Fruit fly (Drosophila melanogaster): Measurements from ENCODE around the gene Cad87A.

The Cad87A gene

DNA sequence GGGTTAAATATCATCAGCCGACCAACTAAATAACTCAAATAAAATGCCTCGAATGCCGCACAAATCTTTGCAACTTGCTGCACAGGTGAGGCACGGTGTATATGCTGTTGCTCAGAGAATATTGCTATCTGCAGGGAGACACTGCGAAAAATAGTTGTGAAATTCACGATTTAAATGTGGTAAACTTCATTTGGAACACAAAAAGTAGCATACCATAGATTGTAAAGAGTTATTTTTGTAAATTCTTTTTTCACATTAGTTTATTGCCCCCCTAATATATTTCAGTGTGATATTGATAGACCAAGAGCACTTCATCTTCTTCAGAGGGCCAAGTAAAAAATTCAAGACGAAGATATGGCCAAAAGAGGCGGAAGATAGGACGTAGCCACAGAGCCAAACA lies 28.3 kb downstream of the Cad87A start (continued):
- TF ChIP-seq ato (GFP tag; IDR thresholded peaks at IDR 0.05; ENCODE audit: partially characterized antibody) (no peak), CG1602 (GFP tag; optimal IDR thresholded peaks at IDR 0.05) (no peak), pan (optimal IDR thresholded peaks at IDR 0.05) (no peak), pan (GFP tag; optimal IDR thresholded peaks at IDR 0.05 in 1 of 2, IDR thresholded peaks at IDR 0.05 in 1 of 2) (peak in 1 of 2 experiments; percentile 55), gfzf (GFP tag; optimal IDR thresholded peaks at IDR 0.05) (no peak), HmgD (GFP tag; optimal IDR thresholded peaks at IDR 0.05) (no peak), Antp (GFP tag; optimal IDR thresholded peaks at IDR 0.05) (peak; percentile 35), CG9817 (tag; optimal IDR thresholded peaks at IDR 0.05) (no peak), Mad (GFP tag; optimal IDR thresholded peaks at IDR 0.05) (no peak), CG8281 (tag; optimal IDR thresholded peaks at IDR 0.05) (no peak), CG14667 (GFP tag; IDR thresholded peaks at IDR 0.05) (no peak), Oaz (GFP tag; IDR thresholded peaks at IDR 0.05) (no peak), CG6791 (GFP tag; IDR thresholded peaks at IDR 0.05; ENCODE audit: partially characterized antibody) (no peak), CG1647 (GFP tag; optimal IDR thresholded peaks at IDR 0.05) (no peak), en (GFP tag; optimal IDR thresholded peaks at IDR 0.05) (no peak), CG18599 (GFP tag; optimal IDR thresholded peaks at IDR 0.05) (peak; percentile 43), Ptx1 (GFP tag; IDR thresholded peaks at IDR 0.05) (peak; percentile 52), CG14050 (GFP tag; IDR thresholded peaks at IDR 0.05) (no peak), CG17829 (tag; optimal IDR thresholded peaks at IDR 0.05) (no peak), CG12744 (GFP tag; optimal IDR thresholded peaks at IDR 0.05) (no peak), CG8924 (tag; optimal IDR thresholded peaks at IDR 0.05) (no peak), hbn (GFP tag; IDR thresholded peaks at IDR 0.05; ENCODE audit: partially characterized antibody) (no peak), Fer2 (tag; optimal IDR thresholded peaks at IDR 0.05) (no peak), CG12769 (tag; optimal IDR thresholded peaks at IDR 0.05) (peak; percentile 20), CG17385 (GFP tag; optimal IDR thresholded peaks at IDR 0.05) (peak; percentile 24), CG3407 (GFP tag; optimal IDR thresholded peaks at IDR 0.05) (no peak), CG7928 (GFP tag; optimal IDR thresholded peaks at IDR 0.05) (no peak), Pdp1 (GFP tag; optimal IDR thresholded peaks at IDR 0.05) (no peak), ftz-f1 (GFP tag; optimal IDR thresholded peaks at IDR 0.05) (no peak), Trl (optimal IDR thresholded peaks at IDR 0.05) (no peak), Trl (GFP tag; optimal IDR thresholded peaks at IDR 0.05) (no peak), Dref (GFP tag; IDR thresholded peaks at IDR 0.05) (no peak), slou (GFP tag; optimal IDR thresholded peaks at IDR 0.05) (no peak), wek (GFP tag; optimal IDR thresholded peaks at IDR 0.05) (no peak), CG16815 (GFP tag; optimal IDR thresholded peaks at IDR 0.05) (no peak), Atf3 (GFP tag; optimal IDR thresholded peaks at IDR 0.05) (no peak), CG11696 (GFP tag; IDR thresholded peaks at IDR 0.05) (no peak), CG30403 (GFP tag; optimal IDR thresholded peaks at IDR 0.05) (peak; percentile 8), CG5245 (GFP tag; optimal IDR thresholded peaks at IDR 0.05) (no peak), CG12219 (GFP tag; optimal IDR thresholded peaks at IDR 0.05) (peak; percentile 12), CG6854 (GFP tag; optimal IDR thresholded peaks at IDR 0.05) (no peak), Myb (GFP tag; optimal IDR thresholded peaks at IDR 0.05) (no peak), sd (tag; optimal IDR thresholded peaks at IDR 0.05) (no peak), lola (GFP tag; optimal IDR thresholded peaks at IDR 0.05) (no peak), tna (GFP tag; IDR thresholded peaks at IDR 0.05; ENCODE audit: partially characterized antibody) (no peak), cad (GFP tag; optimal IDR thresholded peaks at IDR 0.05) (no peak), Doc2 (GFP tag; IDR thresholded peaks at IDR 0.05) (no peak), shn (GFP tag; optimal IDR thresholded peaks at IDR 0.05) (no peak), Hr3 (GFP tag; optimal IDR thresholded peaks at IDR 0.05) (no peak), Vsx1 (GFP tag; optimal IDR thresholded peaks at IDR 0.05) (no peak), pros (GFP tag; optimal IDR thresholded peaks at IDR 0.05) (no peak), ac (GFP tag; optimal IDR thresholded peaks at IDR 0.05) (no peak)

Data from whole organism, embryonic.